Fruit fly (Drosophila melanogaster) whole organism, embryonic: ENCODE data around the gene pHCl-1.

Experiments used
- Antp ChIP-seq: fragments of 200-800 bp; sonication (Bioruptor generic); optimal IDR thresholded peaks from 3 replicates; lab custom pipeline; 2016; ENCODE audit warnings: missing biosample characterization, missing genetic modification characterization
- Awh ChIP-seq: fragments of 200-800 bp; sonication (Bioruptor generic); IDR thresholded peaks from 2 replicates; pipeline ENCODE4, ENCODE4 v1.3.6; 2022; ENCODE audit warnings: missing biosample characterization, missing genetic modification characterization
- CG14860 ChIP-seq: fragments of 200-800 bp; sonication (Bioruptor generic); IDR thresholded peaks from 3 replicates; pipeline ENCODE4 v1.3.6; 2022; ENCODE audit warnings: missing biosample characterization, missing genetic modification characterization; ENCODE audit not compliant: partially characterized antibody
- CG1647 ChIP-seq: fragments of 200-800 bp; sonication (Bioruptor generic); optimal IDR thresholded peaks from 3 replicates; lab custom pipeline; 2016; ENCODE audit warnings: missing biosample characterization, missing genetic modification characterization
- CG17912 ChIP-seq: fragments of 200-800 bp; sonication (Bioruptor generic); optimal IDR thresholded peaks from 2 replicates; lab custom pipeline; 2018; ENCODE audit warnings: missing biosample characterization, mild to moderate bottlenecking, missing genetic modification characterization
- CG2120 ChIP-seq: fragments of 200-800 bp; sonication (Bioruptor generic); optimal IDR thresholded peaks from 3 replicates; lab custom pipeline; 2016; ENCODE audit warnings: missing biosample characterization, missing genetic modification characterization
- CG30403 ChIP-seq: fragments of 200-800 bp; sonication (Bioruptor generic); optimal IDR thresholded peaks from 3 replicates; lab custom pipeline; 2016; ENCODE audit warnings: missing biosample characterization, missing genetic modification characterization
- CG30431 ChIP-seq: fragments of 200-800 bp; sonication (Bioruptor generic); optimal IDR thresholded peaks from 2 replicates; lab custom pipeline; 2017; ENCODE audit warnings: missing biosample characterization, missing genetic modification characterization
- CG32767 ChIP-seq: fragments of 200-800 bp; sonication (Bioruptor generic); IDR thresholded peaks from 2 replicates; pipeline ENCODE4 v1.3.6; 2022; ENCODE audit warnings: missing biosample characterization, missing genetic modification characterization
- CG34376 ChIP-seq: fragments of 200-800 bp; sonication (Bioruptor generic); optimal IDR thresholded peaks from 2 replicates; lab custom pipeline; 2018; ENCODE audit warnings: missing biosample characterization, mild to moderate bottlenecking, missing genetic modification characterization
- CG3847 ChIP-seq: fragments of 200-800 bp; sonication (Bioruptor generic); IDR thresholded peaks from 2 replicates; pipeline ENCODE4 v1.3.6; 2022; ENCODE audit warnings: missing biosample characterization, missing genetic modification characterization
- CG4360 ChIP-seq: fragments of 200-800 bp; sonication (Bioruptor generic); IDR thresholded peaks from 2 replicates; pipeline ENCODE4 v1.3.6; 2022; ENCODE audit warnings: missing biosample characterization, missing genetic modification characterization
- CG5180 ChIP-seq: fragments of 200-800 bp; sonication (Bioruptor generic); optimal IDR thresholded peaks from 3 replicates; lab custom pipeline; 2017; ENCODE audit warnings: missing biosample characterization, missing genetic modification characterization, mild to moderate bottlenecking, moderate library complexity, missing genetic modification reagents
- CG6175 ChIP-seq: fragments of 200-800 bp; sonication (Bioruptor generic); IDR thresholded peaks from 3 replicates; pipeline ENCODE4 v1.3.6; 2022; ENCODE audit warnings: missing biosample characterization, missing genetic modification characterization
- CG6654 ChIP-seq: fragments of 200-800 bp; sonication (Bioruptor generic); optimal IDR thresholded peaks from 2 replicates; lab custom pipeline; 2017; ENCODE audit warnings: missing biosample characterization, mild to moderate bottlenecking, missing genetic modification characterization
- CG8089 ChIP-seq: fragments of 200-800 bp; sonication (Bioruptor generic); optimal IDR thresholded peaks from 3 replicates; lab custom pipeline; 2016; ENCODE audit warnings: missing biosample characterization, missing genetic modification characterization
- CHES-1-like ChIP-seq: fragments of 200-800 bp; sonication (Bioruptor generic); optimal IDR thresholded peaks from 2 replicates; lab custom pipeline; 2016; ENCODE audit warnings: missing biosample characterization, missing genetic modification characterization
- Dad ChIP-seq: fragments of 200-800 bp; sonication (Bioruptor generic); optimal IDR thresholded peaks from 3 replicates; lab custom pipeline; 2016; ENCODE audit warnings: missing biosample characterization, missing genetic modification characterization
- Deaf1 ChIP-seq: fragments of 200-800 bp; optimal IDR thresholded peaks from 3 replicates; lab custom pipeline; 2019; ENCODE audit warnings: missing biosample characterization, mild to moderate bottlenecking, missing genetic modification characterization, moderate library complexity
- Ets97D ChIP-seq: fragments of 200-800 bp; sonication (Bioruptor generic); optimal IDR thresholded peaks from 3 replicates; lab custom pipeline; 2016; ENCODE audit warnings: missing biosample characterization, missing genetic modification characterization
- Fer1 ChIP-seq: fragments of 200-800 bp; sonication (Bioruptor generic); optimal IDR thresholded peaks from 2 replicates; lab custom pipeline; 2017; ENCODE audit warnings: missing biosample characterization, mild to moderate bottlenecking, missing genetic modification characterization
- H15 ChIP-seq: fragments of 200-800 bp; sonication (Bioruptor generic); IDR thresholded peaks from 3 replicates; pipeline ENCODE4 v1.3.6; 2022; ENCODE audit warnings: missing biosample characterization, missing genetic modification characterization
- HHEX ChIP-seq: fragments of 200-800 bp; sonication (Bioruptor generic); optimal IDR thresholded peaks from 3 replicates; lab custom pipeline; 2017; ENCODE audit warnings: missing biosample characterization, mild to moderate bottlenecking, missing genetic modification characterization, missing genetic modification reagents
- MESR4 ChIP-seq: fragments of 200-800 bp; sonication (Bioruptor generic); optimal IDR thresholded peaks from 2 replicates; lab custom pipeline; 2018; ENCODE audit warnings: missing biosample characterization, mild to moderate bottlenecking, missing genetic modification characterization, moderate library complexity
- MTF-1 ChIP-seq: fragments of 200-800 bp; sonication (Bioruptor generic); optimal IDR thresholded peaks from 2 replicates; lab custom pipeline; 2018; ENCODE audit warnings: missing biosample characterization, mild to moderate bottlenecking, missing genetic modification characterization, borderline replicate concordance
- Med ChIP-seq: fragments of 200-800 bp; sonication (Bioruptor generic); peaks from one replicate; lab custom pipeline; 2016; ENCODE audit warnings: missing biosample characterization, missing genetic modification characterization, mild to moderate bottlenecking, inconsistent platforms, moderate library complexity
- NFAT ChIP-seq: fragments of 200-800 bp; sonication (Bioruptor generic); IDR thresholded peaks from 2 replicates; pipeline ENCODE4 v1.3.6; 2022; ENCODE audit warnings: missing biosample characterization, missing genetic modification characterization
- Nf-YC ChIP-seq: fragments of 200-800 bp; optimal IDR thresholded peaks from 3 replicates; lab custom pipeline; 2019; ENCODE audit warnings: missing biosample characterization, mild to moderate bottlenecking, missing genetic modification characterization, moderate library complexity
- NfI ChIP-seq: fragments of 200-800 bp; sonication (Bioruptor generic); optimal IDR thresholded peaks from 3 replicates; lab custom pipeline; 2018; ENCODE audit warnings: missing biosample characterization, mild to moderate bottlenecking, missing genetic modification characterization, moderate library complexity
- Optix ChIP-seq: fragments of 200-800 bp; sonication (Bioruptor generic); IDR thresholded peaks from 3 replicates; pipeline ENCODE4 v1.3.6; 2022; ENCODE audit warnings: missing biosample characterization, missing genetic modification characterization
- Pdp1 ChIP-seq, 2 experiments: fragments of 200-800 bp; sonication (Bioruptor generic); optimal IDR thresholded peaks; 3 replicates each; lab custom pipeline; 2016; ENCODE audit warnings: missing biosample characterization in 2 of 2, missing genetic modification characterization in 2 of 2, mild to moderate bottlenecking in 1 of 2, moderate library complexity in 1 of 2
- Side ChIP-seq: fragments of 200-800 bp; sonication (Bioruptor generic); optimal IDR thresholded peaks from 2 replicates; lab custom pipeline; 2016; ENCODE audit warnings: missing biosample characterization, missing genetic modification characterization
- Sox100B ChIP-seq: fragments of 200-800 bp; sonication (Bioruptor generic); optimal IDR thresholded peaks from 3 replicates; lab custom pipeline; 2018; ENCODE audit warnings: missing biosample characterization, mild to moderate bottlenecking, missing genetic modification characterization
- Spps ChIP-seq: fragments of 200-800 bp; sonication (Bioruptor generic); optimal IDR thresholded peaks from 2 replicates; lab custom pipeline; 2018; ENCODE audit warnings: missing biosample characterization, mild to moderate bottlenecking, missing genetic modification characterization
- YL-1 ChIP-seq: fragments of 200-800 bp; sonication (Bioruptor generic); optimal IDR thresholded peaks from 3 replicates; lab custom pipeline; 2017; ENCODE audit warnings: missing biosample characterization, mild to moderate bottlenecking, missing genetic modification characterization
- ato ChIP-seq: fragments of 200-800 bp; sonication (Bioruptor generic); IDR thresholded peaks from 2 replicates; pipeline ENCODE4 v1.3.6; 2022; ENCODE audit warnings: missing biosample characterization, missing genetic modification characterization; ENCODE audit not compliant: partially characterized antibody
- bbx ChIP-seq: fragments of 200-800 bp; sonication (Bioruptor generic); IDR thresholded peaks from 2 replicates; pipeline ENCODE4 v1.3.6; 2022; ENCODE audit warnings: missing biosample characterization, missing genetic modification characterization; ENCODE audit not compliant: partially characterized antibody
- dati ChIP-seq: fragments of 200-800 bp; sonication (Bioruptor generic); IDR thresholded peaks from 2 replicates; pipeline ENCODE4 v1.3.6; 2022; ENCODE audit warnings: missing biosample characterization, missing genetic modification characterization
- ewg ChIP-seq: fragments of 200-800 bp; sonication (Bioruptor generic); optimal IDR thresholded peaks from 3 replicates; lab custom pipeline; 2017; ENCODE audit warnings: mild to moderate bottlenecking, missing biosample characterization, missing genetic modification reagents, missing genetic modification characterization
- fd64A ChIP-seq: fragments of 200-800 bp; sonication (Bioruptor generic); optimal IDR thresholded peaks from 3 replicates; lab custom pipeline; 2018; ENCODE audit warnings: missing biosample characterization, mild to moderate bottlenecking, missing genetic modification characterization
- grau ChIP-seq: fragments of 200-800 bp; optimal IDR thresholded peaks from 3 replicates; lab custom pipeline; 2019; ENCODE audit warnings: missing biosample characterization, mild to moderate bottlenecking, missing genetic modification characterization, moderate library complexity
- jing ChIP-seq: fragments of 200-800 bp; sonication (Bioruptor generic); optimal IDR thresholded peaks from 2 replicates; lab custom pipeline; 2018; ENCODE audit warnings: missing biosample characterization, mild to moderate bottlenecking, missing genetic modification characterization
- lmd ChIP-seq: fragments of 200-800 bp; sonication (Bioruptor generic); IDR thresholded peaks from 2 replicates; pipeline ENCODE4 v1.3.6; 2022; ENCODE audit warnings: missing biosample characterization, missing genetic modification characterization
- nom ChIP-seq: fragments of 200-800 bp; sonication (Bioruptor generic); optimal IDR thresholded peaks from 2 replicates; lab custom pipeline; 2017; ENCODE audit warnings: missing biosample characterization, missing genetic modification characterization, mild to moderate bottlenecking, moderate library complexity, missing genetic modification reagents
- oc ChIP-seq: fragments of 200-800 bp; sonication (Bioruptor generic); optimal IDR thresholded peaks from 2 replicates; lab custom pipeline; 2018; ENCODE audit warnings: missing biosample characterization, mild to moderate bottlenecking, missing genetic modification characterization, moderate library complexity
- p53 ChIP-seq: fragments of 200-800 bp; sonication (Bioruptor generic); optimal IDR thresholded peaks from 2 replicates; lab custom pipeline; 2016; ENCODE audit warnings: missing biosample characterization, missing genetic modification characterization
- pnt ChIP-seq: fragments of 200-800 bp; sonication (Bioruptor generic); optimal IDR thresholded peaks from 3 replicates; lab custom pipeline; 2016; ENCODE audit warnings: missing biosample characterization, missing genetic modification characterization
- pros ChIP-seq: fragments of 200-800 bp; sonication (Bioruptor generic); optimal IDR thresholded peaks from 3 replicates; lab custom pipeline; 2019; ENCODE audit warnings: missing biosample characterization, mild to moderate bottlenecking, missing genetic modification characterization, moderate library complexity
- tgo ChIP-seq: fragments of 200-800 bp; sonication (Bioruptor generic); IDR thresholded peaks from 3 replicates; pipeline ENCODE4 v1.3.6; 2022; ENCODE audit warnings: missing biosample characterization, missing genetic modification characterization
- zen ChIP-seq: fragments of 200-800 bp; sonication (Bioruptor generic); optimal IDR thresholded peaks from 3 replicates; lab custom pipeline; 2018; ENCODE audit warnings: missing biosample characterization, mild to moderate bottlenecking, missing genetic modification characterization, moderate library complexity

The pHCl-1 gene

DNA sequence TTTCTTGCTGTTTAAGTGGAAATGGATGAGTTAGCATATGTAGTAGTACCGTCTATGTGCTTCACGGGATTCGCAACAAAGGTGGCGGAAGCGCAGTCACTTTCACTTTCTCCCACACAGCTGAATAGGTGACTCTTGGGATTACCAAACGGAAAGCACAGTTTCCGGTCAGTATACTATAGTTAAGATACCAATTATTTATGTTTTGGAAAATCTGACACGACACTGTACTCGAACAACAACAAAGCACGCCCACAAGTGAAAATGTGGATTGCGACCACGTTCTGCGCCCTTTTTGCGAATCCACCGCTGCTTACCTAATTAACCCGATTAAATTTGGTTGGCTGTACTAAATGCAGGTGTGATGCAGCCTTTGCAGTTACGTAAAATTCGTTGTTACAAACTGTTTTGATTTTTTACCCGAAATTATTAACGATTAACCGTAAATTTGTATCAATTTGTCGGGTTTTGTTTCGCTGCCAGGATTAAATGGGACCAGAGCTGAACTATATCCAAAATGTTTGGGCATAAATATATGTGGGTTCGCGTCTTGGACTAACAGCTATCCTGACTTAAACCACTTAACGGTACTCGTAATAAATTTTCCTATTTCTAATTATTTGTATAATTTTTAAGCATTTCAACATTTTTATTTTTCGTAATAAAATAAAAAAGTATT is 63.8 kb downstream of the pHCl-1 start, which contains the start of gene CG18081 (continued):
- TF ChIP-seq Optix (GFP tag; lab: Robert Waterston, UW) (no peak), pnt (GFP tag; lab: Kevin White, UChicago) (no peak), CG4360 (no peak), MTF-1 (no peak), oc (no peak), zen (peak; percentile 23), HHEX (GFP tag; lab: Kevin White, UChicago) (no peak), CG17912 (GFP tag; lab: Kevin White, UChicago) (no peak), jing (GFP tag; lab: Kevin White, UChicago) (no peak), lmd (GFP tag; lab: Robert Waterston, UW) (no peak), Ets97D (GFP tag; lab: Kevin White, UChicago) (peak; percentile 24), NfI (GFP tag; lab: Kevin White, UChicago) (no peak), Side (GFP tag; lab: Kevin White, UChicago) (no peak), nom (GFP tag; lab: Kevin White, UChicago) (no peak), CG6654 (no peak), Antp (no peak), Dad (GFP tag; lab: Kevin White, UChicago) (no peak), H15 (no peak), Awh (no peak), CG14860 (GFP tag; lab: Robert Waterston, UW) (no peak), Pdp1 (GFP tag; optimal IDR thresholded peaks at IDR 0.05; lab: Kevin White, UChicago) (peak in 1 of 2 experiments; percentile 73), Deaf1 (tag; lab: Kevin White, UChicago) (no peak), Nf-YC (tag; lab: Kevin White, UChicago) (no peak), MESR4 (GFP tag; lab: Kevin White, UChicago) (peak; percentile 82), CG34376 (GFP tag; lab: Kevin White, UChicago) (no peak), CG30403 (GFP tag; lab: Kevin White, UChicago) (no peak), ato (GFP tag; lab: Robert Waterston, UW) (no peak), Fer1 (GFP tag; lab: Kevin White, UChicago) (no peak), grau (peak; percentile 27), ewg (no peak), pros (GFP tag; lab: Kevin White, UChicago) (no peak), bbx (GFP tag; lab: Robert Waterston, UW) (no peak), YL-1 (GFP tag; lab: Kevin White, UChicago) (peak; percentile 13), Spps (tag; lab: Kevin White, UChicago) (no peak), CG1647 (GFP tag; lab: Kevin White, UChicago) (no peak), tgo (no peak), CG5180 (GFP tag; lab: Kevin White, UChicago) (no peak), CG30431 (GFP tag; lab: Kevin White, UChicago) (no peak), Sox100B (GFP tag; lab: Kevin White, UChicago) (no peak), CG32767 (GFP tag; lab: Robert Waterston, UW) (no peak), CHES-1-like (peak; percentile 14), p53 (no peak), CG8089 (GFP tag; lab: Kevin White, UChicago) (peak; percentile 100), dati (GFP tag; lab: Robert Waterston, UW) (no peak), CG3847 (GFP tag; lab: Robert Waterston, UW) (0 out of 2 replicates have a peak, but pooled peaks have one; percentile 4), CG6175 (GFP tag; lab: Robert Waterston, UW) (no peak), Med (GFP tag; lab: Kevin White, UChicago) (peak; percentile 68), fd64A (GFP tag; lab: Kevin White, UChicago) (no peak), CG2120 (GFP tag; lab: Kevin White, UChicago) (no peak), NFAT (GFP tag; lab: Robert Waterston, UW) (no peak)
